Worm (Caenorhabditis elegans): ENCODE data around the gene inx-6.

ce11 chrIV:12698880-12699279 is 47.5 kb upstream of the inx-6 start:
- TF ChIP-seq mdl-1 (tag; optimal IDR thresholded peaks at IDR 0.05) (no peak), nhr-28 (tag; optimal IDR thresholded peaks at IDR 0.05) (no peak), sox-4 (tag; optimal IDR thresholded peaks at IDR 0.05) (no peak), lin-39 (tag; optimal IDR thresholded peaks at IDR 0.05) (no peak), ceh-82 (tag; optimal IDR thresholded peaks at IDR 0.05) (no peak), fkh-10 (GFP tag; optimal IDR thresholded peaks at IDR 0.05) (no peak), nhr-11 (tag; optimal IDR thresholded peaks at IDR 0.05) (no peak), nhr-12 (tag; optimal IDR thresholded peaks at IDR 0.05) (no peak), zag-1 (tag; optimal IDR thresholded peaks at IDR 0.05) (no peak), nhr-85 (tag) (no peak), nhr-19 (GFP tag; conservative IDR thresholded peaks at IDR 0.05) (no peak), rnt-1 (tag; optimal IDR thresholded peaks at IDR 0.05) (no peak), hpl-2 (GFP tag; optimal IDR thresholded peaks at IDR 0.05) (no peak), lsy-2 (tag; optimal IDR thresholded peaks at IDR 0.05) (no peak)

Data from whole organism, L1 larva.